1 fruit fly cellular context compared by ENCODE assay signal in genomic region chrX:16303636-16304035, dm6.
A peak's percentile ranks its signal among the peaks of the same experiment; 100 is the strongest.
TF ChIP-seq lines count a peak whose summit lies in the region.

TSS of gene CG3679 (plus strand) at chrX:16303870.

TF ChIP-seq in whole organism, embryonic, 481 proteins besides CTCF, POLR2A, EP300 and RAD21 (continued from another document):
- TF ChIP-seq sc (optimal IDR thresholded peaks at IDR 0.05; lab: Kevin White, UChicago) (no peak), sc (GFP tag; optimal IDR thresholded peaks at IDR 0.05; lab: Kevin White, UChicago) (no peak), CG7928 (GFP tag; optimal IDR thresholded peaks at IDR 0.05; lab: Kevin White, UChicago) (no peak), sug (tag; optimal IDR thresholded peaks at IDR 0.05; lab: Kevin White, UChicago) (no peak), dmrt11E (tag; optimal IDR thresholded peaks at IDR 0.05; lab: Kevin White, UChicago) (no peak), CG43689 (GFP tag; IDR thresholded peaks at IDR 0.05; lab: Robert Waterston, UW) (no peak), eve (GFP tag; optimal IDR thresholded peaks at IDR 0.05; lab: Kevin White, UChicago) (no peak), Fer3 (tag; optimal IDR thresholded peaks at IDR 0.05; lab: Kevin White, UChicago) (no peak), gfzf (GFP tag; optimal IDR thresholded peaks at IDR 0.05; lab: Kevin White, UChicago) (no peak), caup (GFP tag; optimal IDR thresholded peaks at IDR 0.05; lab: Kevin White, UChicago; ENCODE audit: severe bottlenecking) (no peak), twi (tag; optimal IDR thresholded peaks at IDR 0.05; lab: Kevin White, UChicago) (no peak), CG8359 (GFP tag; optimal IDR thresholded peaks at IDR 0.05; lab: Kevin White, UChicago; ENCODE audit: borderline replicate concordance) (no peak), CG5245 (GFP tag; optimal IDR thresholded peaks at IDR 0.05; lab: Kevin White, UChicago) (no peak), CG18599 (GFP tag; optimal IDR thresholded peaks at IDR 0.05; lab: Kevin White, UChicago) (no peak), Xrp1 (GFP tag; IDR thresholded peaks at IDR 0.05; lab: Robert Waterston, UW) (0 out of 2 replicates have a peak, but pooled peaks have one; percentile 10), Sry-β (GFP tag; optimal IDR thresholded peaks at IDR 0.05; lab: Kevin White, UChicago) (no peak), dan (GFP tag; IDR thresholded peaks at IDR 0.05; lab: Robert Waterston, UW) (no peak), Chrac-16 (GFP tag; optimal IDR thresholded peaks at IDR 0.05; lab: Kevin White, UChicago) (no peak), Doc3 (GFP tag; IDR thresholded peaks at IDR 0.05; lab: Robert Waterston, UW; ENCODE audit: partially characterized antibody) (peak; percentile 58; the same call in 2 of the 3 replicates), CG8944 (GFP tag; optimal IDR thresholded peaks at IDR 0.05; lab: Kevin White, UChicago) (no peak), tna (GFP tag; IDR thresholded peaks at IDR 0.05; lab: Robert Waterston, UW; ENCODE audit: partially characterized antibody) (peak; percentile 61), CG7372 (GFP tag; IDR thresholded peaks at IDR 0.05; lab: Robert Waterston, UW) (no peak), CG2875 (GFP tag; optimal IDR thresholded peaks at IDR 0.05; lab: Kevin White, UChicago) (no peak), croc (GFP tag; conservative IDR thresholded peaks at IDR 0.05; lab: Robert Waterston, UW) (no peak), Sin3A (optimal IDR thresholded peaks at IDR 0.05; lab: Kevin White, UChicago) (no peak), Ets65A (GFP tag; lab: Kevin White, UChicago) (no peak), CG14441 (GFP tag; IDR thresholded peaks at IDR 0.05; lab: Robert Waterston, UW) (no peak), CG14710 (tag; optimal IDR thresholded peaks at IDR 0.05; lab: Kevin White, UChicago) (peak; percentile 35), cg (GFP tag; optimal IDR thresholded peaks at IDR 0.05; lab: Kevin White, UChicago) (peak; percentile 25), oc (tag; optimal IDR thresholded peaks at IDR 0.05; lab: Kevin White, UChicago) (no peak), jigr1 (GFP tag; IDR thresholded peaks at IDR 0.05; lab: Robert Waterston, UW) (no peak), Jarid2 (GFP tag; optimal IDR thresholded peaks at IDR 0.05; lab: Kevin White, UChicago) (no peak), CG10654 (GFP tag; optimal IDR thresholded peaks at IDR 0.05; lab: Kevin White, UChicago) (no peak), eyg (GFP tag; optimal IDR thresholded peaks at IDR 0.05; lab: Kevin White, UChicago) (no peak), CG7987 (GFP tag; optimal IDR thresholded peaks at IDR 0.05; lab: Kevin White, UChicago) (no peak), ftz-f1 (GFP tag; optimal IDR thresholded peaks at IDR 0.05; lab: Kevin White, UChicago) (no peak), ap (GFP tag; IDR thresholded peaks at IDR 0.05; lab: Robert Waterston, UW) (no peak), Stat92E (GFP tag; optimal IDR thresholded peaks at IDR 0.05; lab: Kevin White, UChicago) (no peak), CG17829 (tag; optimal IDR thresholded peaks at IDR 0.05; lab: Kevin White, UChicago) (no peak), CG6689 (GFP tag; IDR thresholded peaks at IDR 0.05; lab: Robert Waterston, UW) (no peak), crp (GFP tag; optimal IDR thresholded peaks at IDR 0.05; lab: Kevin White, UChicago) (no peak), Mrtf (GFP tag; IDR thresholded peaks at IDR 0.05; lab: Robert Waterston, UW) (no peak), CG17802 (tag; optimal IDR thresholded peaks at IDR 0.05; lab: Kevin White, UChicago) (peak; percentile 34), Ada2b (GFP tag; IDR thresholded peaks at IDR 0.05; lab: Robert Waterston, UW) (no peak), inv (GFP tag; IDR thresholded peaks at IDR 0.05; lab: Robert Waterston, UW; ENCODE audit: partially characterized antibody) (no peak), row (GFP tag; IDR thresholded peaks at IDR 0.05; lab: Robert Waterston, UW) (peak; percentile 60)
